Worm (Caenorhabditis elegans) whole organism, L4 larva: ENCODE data around the gene K08E7.8.

Experiments
- egl-27 ChIP-seq: sonication (generic microtip); optimal IDR thresholded peaks from 3 replicates; lab custom pipeline; 2017; ENCODE audit warnings: missing biosample characterization, missing genetic modification reagents, missing genetic modification characterization
- lin-13 ChIP-seq: fragments of 150-350 bp; optimal IDR thresholded peaks from 2 replicates; lab custom pipeline; 2014; ENCODE audit warnings: missing biosample characterization, missing genetic modification reagents, missing genetic modification characterization
- lin-39 ChIP-seq: fragments of 150-350 bp; optimal IDR thresholded peaks from 2 replicates; lab custom pipeline; 2014; ENCODE audit warnings: missing biosample characterization, missing genetic modification reagents, missing genetic modification characterization

- no peak for TF ChIP-seq lin-39 (tag; lab: Kevin White, UChicago)
- no peak for TF ChIP-seq egl-27 (tag; lab: Kevin White, UChicago)
- TF ChIP-seq lin-13 (GFP tag; lab: Kevin White, UChicago) = no peak
Measured at ce11 chrIV:12549014-12549413, 36.9 kb downstream of the K08E7.8 start.
